Fruit fly (Drosophila melanogaster): Measurements from ENCODE around the gene Arf1.
A peak's percentile ranks its signal among the peaks of the same experiment; 100 is the strongest.

Arf1 gene

dm6 chr3L:22878723-22879343 is 6.8 kb upstream of the Arf1 start, which contains the start of the genes Chro and Ssl1 (continued):
- peak; percentile 100 for TF ChIP-seq CG8290 (GFP tag; optimal IDR thresholded peaks at IDR 0.05)
- TF ChIP-seq CG8290 (tag; optimal IDR thresholded peaks at IDR 0.05) = peak; percentile 99 to 100
- TF ChIP-seq toy (GFP tag; IDR thresholded peaks at IDR 0.05) = peak; percentile 99
- peak; percentile 100 for TF ChIP-seq HmgZ (tag; optimal IDR thresholded peaks at IDR 0.05)
- TF ChIP-seq Hr78 (GFP tag; optimal IDR thresholded peaks at IDR 0.05) = peak in 1 of 2 experiments; percentile 96
- peak; percentile 100 for TF ChIP-seq sima (GFP tag; optimal IDR thresholded peaks at IDR 0.05)
- TF ChIP-seq CG10366 (GFP tag; IDR thresholded peaks at IDR 0.05) = peak; percentile 100
- peak; percentile 98 for TF ChIP-seq Ets97D (GFP tag; optimal IDR thresholded peaks at IDR 0.05)
- peak; percentile 100 for TF ChIP-seq ase (GFP tag; IDR thresholded peaks at IDR 0.05)
- no peak for TF ChIP-seq hb (GFP tag; IDR thresholded peaks at IDR 0.05; ENCODE audit: partially characterized antibody)
- TF ChIP-seq tna (GFP tag; IDR thresholded peaks at IDR 0.05; ENCODE audit: partially characterized antibody) = 0 out of 2 replicates have a peak, but pooled peaks have one; percentile 44
- peak; percentile 99 for TF ChIP-seq Hmx (GFP tag; optimal IDR thresholded peaks at IDR 0.05)
- TF ChIP-seq ci (GFP tag; IDR thresholded peaks at IDR 0.05) = peak; percentile 100
- TF ChIP-seq pfk (GFP tag; optimal IDR thresholded peaks at IDR 0.05) = peak; percentile 74
- peak; percentile 100 for TF ChIP-seq CG14014 (GFP tag; IDR thresholded peaks at IDR 0.05)
- TF ChIP-seq Bgb (GFP tag; IDR thresholded peaks at IDR 0.05; ENCODE audit: partially characterized antibody) = no peak
- TF ChIP-seq ranshi (GFP tag; IDR thresholded peaks at IDR 0.05) = peak; percentile 100
- TF ChIP-seq ERR (GFP tag; optimal IDR thresholded peaks at IDR 0.05) = peak; percentile 99
- TF ChIP-seq CG1603 (tag; optimal IDR thresholded peaks at IDR 0.05) = peak; percentile 99
- TF ChIP-seq Trl (optimal IDR thresholded peaks at IDR 0.05) = no peak
- peak; percentile 100 for TF ChIP-seq Trl (GFP tag; optimal IDR thresholded peaks at IDR 0.05)

dm6 chr3L:22877934-22878333 is 5.9 kb upstream of the Arf1 start:
- TF ChIP-seq CG2129 (GFP tag; IDR thresholded peaks at IDR 0.05; ENCODE audit: partially characterized antibody) = no peak
- no peak for TF ChIP-seq CrebB (tag; optimal IDR thresholded peaks at IDR 0.05)
- no peak for TF ChIP-seq exex (tag; optimal IDR thresholded peaks at IDR 0.05)
- no peak for TF ChIP-seq Lpt (GFP tag; optimal IDR thresholded peaks at IDR 0.05)
- no peak for TF ChIP-seq slbo (GFP tag; IDR thresholded peaks at IDR 0.05)
- TF ChIP-seq hb (GFP tag; IDR thresholded peaks at IDR 0.05; ENCODE audit: partially characterized antibody) = no peak
- TF ChIP-seq repo (GFP tag; optimal IDR thresholded peaks at IDR 0.05) = no peak
- no peak for TF ChIP-seq NFAT (GFP tag; IDR thresholded peaks at IDR 0.05)
- no peak for TF ChIP-seq Dbx (GFP tag; IDR thresholded peaks at IDR 0.05)
- TF ChIP-seq bab2 (GFP tag; optimal IDR thresholded peaks at IDR 0.05) = no peak
- TF ChIP-seq esg (GFP tag; conservative IDR thresholded peaks at IDR 0.05) = no peak
- no peak for TF ChIP-seq CG10462 (GFP tag; optimal IDR thresholded peaks at IDR 0.05)
- no peak for TF ChIP-seq cwo (GFP tag; optimal IDR thresholded peaks at IDR 0.05)
- TF ChIP-seq Hr78 (GFP tag; optimal IDR thresholded peaks at IDR 0.05) = no peak
- TF ChIP-seq CG1603 (tag; optimal IDR thresholded peaks at IDR 0.05) = peak; percentile 47
- no peak for TF ChIP-seq CG3065 (GFP tag; optimal IDR thresholded peaks at IDR 0.05)
- no peak for TF ChIP-seq nmo (GFP tag; optimal IDR thresholded peaks at IDR 0.05)
- no peak for TF ChIP-seq CG3163 (GFP tag; optimal IDR thresholded peaks at IDR 0.05)
- TF ChIP-seq insv (GFP tag; optimal IDR thresholded peaks at IDR 0.05) = no peak
- TF ChIP-seq pho (GFP tag; optimal IDR thresholded peaks at IDR 0.05) = no peak
- TF ChIP-seq fu2 (GFP tag; optimal IDR thresholded peaks at IDR 0.05) = no peak
- TF ChIP-seq amos (GFP tag; IDR thresholded peaks at IDR 0.05; ENCODE audit: partially characterized antibody) = no peak
- TF ChIP-seq cg (GFP tag; optimal IDR thresholded peaks at IDR 0.05) = no peak
- TF ChIP-seq Nf-YC (tag; optimal IDR thresholded peaks at IDR 0.05) = peak; percentile 69
- TF ChIP-seq Myb (GFP tag; optimal IDR thresholded peaks at IDR 0.05) = peak; percentile 29
- TF ChIP-seq CG8290 (GFP tag; optimal IDR thresholded peaks at IDR 0.05) = no peak
- no peak for TF ChIP-seq CG8290 (tag; optimal IDR thresholded peaks at IDR 0.05)
- TF ChIP-seq dm (GFP tag; optimal IDR thresholded peaks at IDR 0.05) = no peak
- no peak for TF ChIP-seq CG7745 (tag; optimal IDR thresholded peaks at IDR 0.05)
- TF ChIP-seq HLH54F (GFP tag; optimal IDR thresholded peaks at IDR 0.05) = no peak
- TF ChIP-seq nerfin-2 (GFP tag; IDR thresholded peaks at IDR 0.05; ENCODE audit: partially characterized antibody) = no peak
- TF ChIP-seq CG5245 (GFP tag; optimal IDR thresholded peaks at IDR 0.05) = no peak
- TF ChIP-seq tna (GFP tag; IDR thresholded peaks at IDR 0.05; ENCODE audit: partially characterized antibody) = no peak
- TF ChIP-seq chif (GFP tag; optimal IDR thresholded peaks at IDR 0.05) = no peak
- TF ChIP-seq Spps (tag; optimal IDR thresholded peaks at IDR 0.05) = no peak

Data from whole organism, embryonic.